Worm (Caenorhabditis elegans) whole organism, L3 larva: ENCODE data around the gene Y38E10A.14.

Source experiments
- R02D3.7 ChIP-seq: fragments of 150-350 bp; optimal IDR thresholded peaks from 2 replicates; lab custom pipeline; 2014; ENCODE audit warnings: missing biosample characterization, missing genetic modification characterization
- ZK546.5 ChIP-seq: sonication (generic microtip); optimal IDR thresholded peaks from 2 replicates; lab custom pipeline; 2017; ENCODE audit warnings: missing biosample characterization, missing genetic modification characterization
- aly-2 ChIP-seq: fragments of 150-350 bp; optimal IDR thresholded peaks from 2 replicates; lab custom pipeline; 2014; ENCODE audit warnings: missing biosample characterization, missing genetic modification characterization
- ceh-16 ChIP-seq: sonication (generic microtip); optimal IDR thresholded peaks from 2 replicates; lab custom pipeline; 2017; ENCODE audit warnings: missing biosample characterization, missing genetic modification characterization
- ceh-28 ChIP-seq: fragments of 150-350 bp; optimal IDR thresholded peaks from 2 replicates; lab custom pipeline; 2014; ENCODE audit warnings: missing biosample characterization, missing genetic modification reagents, missing genetic modification characterization
- ceh-82 ChIP-seq: fragments of 150-350 bp; optimal IDR thresholded peaks from 2 replicates; lab custom pipeline; 2014; ENCODE audit warnings: missing biosample characterization, missing genetic modification characterization
- ceh-9 ChIP-seq: sonication (generic microtip); optimal IDR thresholded peaks from 2 replicates; lab custom pipeline; 2018; ENCODE audit warnings: missing biosample characterization, missing genetic modification characterization
- daf-12 ChIP-seq: fragments of 150-350 bp; optimal IDR thresholded peaks from 2 replicates; lab custom pipeline; 2014; ENCODE audit warnings: missing biosample characterization, missing genetic modification reagents, missing genetic modification characterization
- egl-27 ChIP-seq: sonication (generic microtip); optimal IDR thresholded peaks from 4 replicates; lab custom pipeline; 2017; ENCODE audit warnings: missing biosample characterization, missing genetic modification reagents, missing genetic modification characterization
- egl-5 ChIP-seq: fragments of 150-350 bp; optimal IDR thresholded peaks from 2 replicates; lab custom pipeline; 2017; ENCODE audit warnings: missing biosample characterization, missing genetic modification reagents, missing genetic modification characterization, inconsistent platforms
- elt-1 ChIP-seq: fragments of 150-350 bp; optimal IDR thresholded peaks from 2 replicates; lab custom pipeline; 2014; ENCODE audit warnings: missing biosample characterization, missing genetic modification characterization
- elt-2 ChIP-seq: sonication (generic microtip); optimal IDR thresholded peaks from 2 replicates; lab custom pipeline; 2016; ENCODE audit warnings: missing genetic modification reagents, mild to moderate bottlenecking, missing genetic modification characterization, missing compliant biosample characterization
- eor-1 ChIP-seq, 2 experiments: fragments of 150-350 bp; optimal IDR thresholded peaks; 2 replicates each; lab custom pipeline; 2014 to 2018; ENCODE audit warnings: missing biosample characterization in 2 of 2, missing genetic modification characterization in 2 of 2
- fkh-10 ChIP-seq: sonication (generic microtip); optimal IDR thresholded peaks from 2 replicates; lab custom pipeline; 2017; ENCODE audit warnings: missing biosample characterization, missing genetic modification reagents, missing genetic modification characterization
- fkh-2 ChIP-seq: fragments of 150-350 bp; optimal IDR thresholded peaks from 2 replicates; lab custom pipeline; 2014; ENCODE audit warnings: missing biosample characterization, missing genetic modification reagents, missing genetic modification characterization
- hmg-11 ChIP-seq: sonication (generic microtip); optimal IDR thresholded peaks from 2 replicates; lab custom pipeline; 2016; ENCODE audit warnings: missing genetic modification characterization, missing compliant biosample characterization
- lin-15B ChIP-seq: fragments of 150-350 bp; optimal IDR thresholded peaks from 2 replicates; lab custom pipeline; 2014; ENCODE audit warnings: missing biosample characterization, missing genetic modification characterization
- lin-39 ChIP-seq: fragments of 150-350 bp; optimal IDR thresholded peaks from 2 replicates; lab custom pipeline; 2018; ENCODE audit warnings: missing biosample characterization, missing genetic modification reagents, missing genetic modification characterization
- lsy-12 ChIP-seq: sonication (generic microtip); optimal IDR thresholded peaks from 2 replicates; lab custom pipeline; 2016; ENCODE audit warnings: mild to moderate bottlenecking, missing genetic modification characterization, missing compliant biosample characterization
- mdl-1 ChIP-seq: fragments of 150-350 bp; optimal IDR thresholded peaks from 2 replicates; lab custom pipeline; 2014; ENCODE audit warnings: missing biosample characterization, missing genetic modification characterization
- nfya-1 ChIP-seq: sonication (generic microtip); optimal IDR thresholded peaks from 2 replicates; lab custom pipeline; 2017; ENCODE audit warnings: missing genetic modification characterization, mild to moderate bottlenecking, missing compliant biosample characterization, antibody characterized with exemption, moderate library complexity; ENCODE audit not compliant: insufficient read depth
- nhr-23 ChIP-seq: fragments of 150-350 bp; optimal IDR thresholded peaks from 2 replicates; lab custom pipeline; 2014; ENCODE audit warnings: missing biosample characterization, missing genetic modification reagents, missing genetic modification characterization
- nhr-237 ChIP-seq: fragments of 150-350 bp; optimal IDR thresholded peaks from 2 replicates; lab custom pipeline; 2014; ENCODE audit warnings: missing biosample characterization, missing genetic modification characterization
- nhr-25 ChIP-seq: sonication (generic microtip); optimal IDR thresholded peaks from 2 replicates; lab custom pipeline; 2017; ENCODE audit warnings: missing biosample characterization, missing genetic modification characterization
- nhr-67 ChIP-seq: fragments of 150-350 bp; optimal IDR thresholded peaks from 2 replicates; lab custom pipeline; 2014; ENCODE audit warnings: missing biosample characterization, missing genetic modification characterization
- nhr-77 ChIP-seq: fragments of 150-350 bp; optimal IDR thresholded peaks from 2 replicates; lab custom pipeline; 2014; ENCODE audit warnings: missing biosample characterization, missing genetic modification characterization
- skn-1 ChIP-seq: fragments of 150-350 bp; optimal IDR thresholded peaks from 2 replicates; lab custom pipeline; 2014; ENCODE audit warnings: missing biosample characterization, missing genetic modification characterization
- snpc-4 ChIP-seq: fragments of 150-350 bp; optimal IDR thresholded peaks from 2 replicates; lab custom pipeline; 2014; ENCODE audit warnings: missing biosample characterization, missing genetic modification characterization
- unc-39 ChIP-seq: sonication (generic microtip); optimal IDR thresholded peaks from 4 replicates; lab custom pipeline; 2017; ENCODE audit warnings: missing biosample characterization, missing genetic modification characterization
- unc-62 ChIP-seq: fragments of 150-350 bp; sonication (generic microtip); optimal IDR thresholded peaks from 4 replicates; lab custom pipeline; 2014; ENCODE audit warnings: missing biosample characterization, missing genetic modification reagents, missing genetic modification characterization
- ztf-4 ChIP-seq: fragments of 150-350 bp; optimal IDR thresholded peaks from 2 replicates; lab custom pipeline; 2014; ENCODE audit warnings: missing biosample characterization, missing genetic modification characterization

Gene Y38E10A.14

ce11 chrII:12668874-12669273 lies 44.5 kb upstream of the Y38E10A.14 start:
- no peak for TF ChIP-seq snpc-4 (tag; lab: Kevin White, UChicago)
- TF ChIP-seq ZK546.5 (tag; lab: Kevin White, UChicago): no peak

- TF ChIP-seq nhr-25 (no peak), ceh-9 (tag; lab: Kevin White, UChicago) (no peak), nhr-237 (no peak), ceh-28 (tag; lab: Kevin White, UChicago) (no peak), fkh-10 (GFP tag; lab: Kevin White, UChicago) (no peak), ceh-16 (tag; lab: Kevin White, UChicago) (no peak), daf-12 (no peak), aly-2 (tag; lab: Kevin White, UChicago) (no peak), ztf-4 (tag; lab: Kevin White, UChicago) (no peak)
- TF ChIP-seq, all 47 proteins: peak for 0
Observed at ce11 chrII:12668148-12668547, 43.8 kb upstream of the Y38E10A.14 start.

- TF ChIP-seq skn-1 (tag; lab: Kevin White, UChicago) (no peak), elt-2 (no peak), unc-39 (tag; lab: Kevin White, UChicago) (no peak), hmg-11 (tag; lab: Kevin White, UChicago) (no peak), ceh-16 (tag; lab: Kevin White, UChicago) (no peak), mdl-1 (tag; lab: Kevin White, UChicago) (no peak), egl-5 (tag; lab: Kevin White, UChicago) (no peak), ceh-9 (tag; lab: Kevin White, UChicago) (no peak), lsy-12 (tag; lab: Kevin White, UChicago) (no peak), egl-27 (tag; lab: Kevin White, UChicago) (no peak), nhr-237 (no peak), elt-1 (tag; lab: Kevin White, UChicago) (no peak), fkh-10 (GFP tag; lab: Kevin White, UChicago) (no peak), eor-1 (tag; optimal IDR thresholded peaks at IDR 0.05; lab: Kevin White, UChicago) (no peak)
- TF ChIP-seq, all 47 proteins: peak for 0
Observed at ce11 chrII:12666042-12666441, 41.7 kb upstream of the Y38E10A.14 start.

ce11 chrII:12665019-12665418 lies 40.7 kb upstream of the Y38E10A.14 start:
- TF ChIP-seq daf-12 (no peak), lsy-12 (tag; lab: Kevin White, UChicago) (peak; percentile 6), snpc-4 (tag; lab: Kevin White, UChicago) (no peak), nfya-1 (tag; lab: Kevin White, UChicago) (peak; percentile 24), eor-1 (tag; optimal IDR thresholded peaks at IDR 0.05; lab: Kevin White, UChicago) (no peak), lin-39 (tag; lab: Kevin White, UChicago) (peak; percentile 40), hmg-11 (tag; lab: Kevin White, UChicago) (peak; percentile 53), ceh-82 (no peak), elt-2 (no peak), ceh-28 (tag; lab: Kevin White, UChicago) (no peak)

ce11 chrII:12661930-12662329 lies 37.6 kb upstream of the Y38E10A.14 start:
- no peak for TF ChIP-seq fkh-2
- TF ChIP-seq R02D3.7 (tag; lab: Kevin White, UChicago): no peak
- TF ChIP-seq nhr-23: no peak
- TF ChIP-seq hmg-11 (tag; lab: Kevin White, UChicago): no peak
- TF ChIP-seq ceh-82: no peak
- no peak for TF ChIP-seq nhr-77
- TF ChIP-seq ZK546.5 (tag; lab: Kevin White, UChicago): no peak
- peak; percentile 51 for TF ChIP-seq nfya-1 (tag; lab: Kevin White, UChicago)
- no peak for TF ChIP-seq elt-1 (tag; lab: Kevin White, UChicago)
- TF ChIP-seq lin-39 (tag; lab: Kevin White, UChicago): peak; percentile 70
- TF ChIP-seq unc-62 (GFP tag; lab: Kevin White, UChicago): no peak

- TF ChIP-seq hmg-11 (tag; lab: Kevin White, UChicago): peak; percentile 38
- TF ChIP-seq nhr-67 (tag; lab: Kevin White, UChicago): no peak
- peak; percentile 38 for TF ChIP-seq nfya-1 (tag; lab: Kevin White, UChicago)
- TF ChIP-seq lin-15B: peak; percentile 22
- TF ChIP-seq egl-5 (tag; lab: Kevin White, UChicago): peak; percentile 2
- TF ChIP-seq snpc-4 (tag; lab: Kevin White, UChicago): peak; percentile 34
- TF ChIP-seq fkh-10 (GFP tag; lab: Kevin White, UChicago): no peak
- peak; percentile 47 for TF ChIP-seq lin-39 (tag; lab: Kevin White, UChicago)
Observed at ce11 chrII:12659676-12660371, 35.5 kb upstream of the Y38E10A.14 start.
